Worm (Caenorhabditis elegans): ENCODE measurements around the gene mca-3.

ce11 chrIV:3089611-3090010, 43.3 kb downstream of the mca-3 start:
- TF ChIP-seq pha-4 (tag; optimal IDR thresholded peaks at IDR 0.05), result no peak
- no peak for TF ChIP-seq lin-35 (GFP tag; optimal IDR thresholded peaks at IDR 0.05)
- no peak for TF ChIP-seq rec-8 (tag; optimal IDR thresholded peaks at IDR 0.05)
- TF ChIP-seq unc-62 (GFP tag; optimal IDR thresholded peaks at IDR 0.05), result no peak
- TF ChIP-seq B0035.1 (tag; optimal IDR thresholded peaks at IDR 0.05), result no peak
- TF ChIP-seq F49E8.2 (tag; optimal IDR thresholded peaks at IDR 0.05; ENCODE audit: insufficient read depth), result no peak
- no peak for TF ChIP-seq ztf-28 (GFP tag; IDR thresholded peaks at IDR 0.05)
